Fruit fly (Drosophila melanogaster): Measurements from ENCODE around the gene Gbeta76C.

Gbeta76C gene

DNA sequence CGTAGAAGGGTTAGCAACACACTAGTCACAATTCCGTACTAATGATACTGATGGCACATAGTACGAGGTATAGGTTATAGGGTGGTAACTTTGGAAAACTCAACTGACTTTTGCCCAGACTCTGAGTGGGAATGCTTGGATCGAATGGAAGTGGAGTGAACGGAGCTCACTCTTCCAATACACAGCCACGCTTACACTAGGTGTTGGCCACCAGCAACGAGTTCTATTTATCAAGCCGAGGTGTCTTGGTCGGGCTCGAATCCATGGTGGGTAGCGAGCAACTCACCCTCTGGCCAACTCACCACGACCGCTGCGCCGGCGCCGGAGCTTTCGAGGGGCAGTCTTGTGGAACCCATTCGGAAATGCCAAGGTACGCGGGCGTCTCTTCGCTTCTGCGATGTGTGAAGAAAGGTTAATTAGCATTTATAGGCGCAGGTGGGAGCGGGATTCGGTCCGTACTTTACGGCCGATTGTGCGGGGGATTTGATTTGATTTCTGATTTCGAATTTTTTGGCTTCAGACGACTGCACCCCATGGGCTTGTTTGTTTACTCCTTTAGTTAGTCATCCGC lies 7.7 kb downstream of the Gbeta76C start, which contains the start of gene verm:
verm (minus strand) TSS at position 204 of the 571 bp plus-strand sequence.
- TF ChIP-seq Eip93F (GFP tag; optimal IDR thresholded peaks at IDR 0.05) (no peak), fkh (GFP tag; optimal IDR thresholded peaks at IDR 0.05) (no peak), eg (GFP tag; IDR thresholded peaks at IDR 0.05) (0 out of 3 replicates have a peak, but pooled peaks have one; percentile 27), CG7368 (GFP tag; optimal IDR thresholded peaks at IDR 0.05) (no peak), CG15336 (GFP tag; IDR thresholded peaks at IDR 0.05) (0 out of 2 replicates have a peak, but pooled peaks have one; percentile 17), CG6163 (GFP tag; IDR thresholded peaks at IDR 0.05) (0 out of 3 replicates have a peak, but pooled peaks have one; percentile 14), Ets21C (GFP tag; optimal IDR thresholded peaks at IDR 0.05) (no peak), Met (GFP tag; optimal IDR thresholded peaks at IDR 0.05) (no peak), CG1621 (tag; optimal IDR thresholded peaks at IDR 0.05) (peak; percentile 26), Eip78C (GFP tag) (peak; percentile 36), vri (GFP tag; optimal IDR thresholded peaks at IDR 0.05) (peak; percentile 24)

dm6 chr3L:19696073-19696960 lies 8.9 kb downstream of the Gbeta76C start:
- TF ChIP-seq fd59A (GFP tag; optimal IDR thresholded peaks at IDR 0.05) (no peak), Sox14 (GFP tag; optimal IDR thresholded peaks at IDR 0.05) (no peak), salr (GFP tag; optimal IDR thresholded peaks at IDR 0.05) (peak in 1 of 2 experiments; percentile 0), net (GFP tag; optimal IDR thresholded peaks at IDR 0.05) (peak; percentile 26), vri (GFP tag; optimal IDR thresholded peaks at IDR 0.05) (peak; percentile 83), CG11762 (GFP tag; optimal IDR thresholded peaks at IDR 0.05; ENCODE audit: insufficient read depth) (peak; percentile 32), lz (GFP tag; optimal IDR thresholded peaks at IDR 0.05) (peak; percentile 34), Sox15 (GFP tag; optimal IDR thresholded peaks at IDR 0.05) (peak; percentile 12), CG15336 (GFP tag; IDR thresholded peaks at IDR 0.05) (no peak), CG34406 (GFP tag; optimal IDR thresholded peaks at IDR 0.05) (peak; percentile 43), CG1621 (tag; optimal IDR thresholded peaks at IDR 0.05) (peak; percentile 17), CG8632 (GFP tag; optimal IDR thresholded peaks at IDR 0.05) (peak; percentile 48), achi (GFP tag; optimal IDR thresholded peaks at IDR 0.05) (peak; percentile 19), Eip78C (GFP tag) (peak; percentile 93), Hr39 (GFP tag; optimal IDR thresholded peaks at IDR 0.05) (peak; percentile 45), esn (GFP tag; optimal IDR thresholded peaks at IDR 0.05) (peak; percentile 68), svp (GFP tag) (peak; percentile 80), ss (GFP tag; optimal IDR thresholded peaks at IDR 0.05) (peak; percentile 37 to 50), CG6854 (GFP tag; optimal IDR thresholded peaks at IDR 0.05) (peak; percentile 66), cyc (GFP tag; optimal IDR thresholded peaks at IDR 0.05) (peak; percentile 42), Hr4 (GFP tag; optimal IDR thresholded peaks at IDR 0.05) (peak; percentile 10), CG9139 (GFP tag; optimal IDR thresholded peaks at IDR 0.05) (peak; percentile 34), CG7368 (GFP tag; optimal IDR thresholded peaks at IDR 0.05) (no peak), Ets21C (GFP tag; optimal IDR thresholded peaks at IDR 0.05) (peak; percentile 42), Sox102F (GFP tag; optimal IDR thresholded peaks at IDR 0.05) (no peak), Smox (GFP tag; optimal IDR thresholded peaks at IDR 0.05) (peak; percentile 45), CG8319 (GFP tag; optimal IDR thresholded peaks at IDR 0.05) (peak; percentile 25), Ets96B (tag; optimal IDR thresholded peaks at IDR 0.05) (peak; percentile 33), acj6 (GFP tag; optimal IDR thresholded peaks at IDR 0.05) (peak; percentile 52), dsx (GFP tag; optimal IDR thresholded peaks at IDR 0.05; ENCODE audit: poor library complexity, severe bottlenecking) (peak; percentile 3), CG32006 (GFP tag; optimal IDR thresholded peaks at IDR 0.05) (peak; percentile 29), Eip75B (GFP tag; optimal IDR thresholded peaks at IDR 0.05) (no peak), Gug (GFP tag; IDR thresholded peaks at IDR 0.05) (no peak), topi (GFP tag; optimal IDR thresholded peaks at IDR 0.05) (peak; percentile 65), CG3032 (tag; optimal IDR thresholded peaks at IDR 0.05) (no peak), CG10669 (GFP tag; optimal IDR thresholded peaks at IDR 0.05) (peak; percentile 37), CG3919 (GFP tag; optimal IDR thresholded peaks at IDR 0.05) (peak; percentile 36), dac (GFP tag; optimal IDR thresholded peaks at IDR 0.05) (no peak), pdm3 (GFP tag; optimal IDR thresholded peaks at IDR 0.05) (peak; percentile 43), OdsH (GFP tag; optimal IDR thresholded peaks at IDR 0.05) (peak; percentile 49), Met (GFP tag; optimal IDR thresholded peaks at IDR 0.05) (peak; percentile 60), CG10631 (GFP tag; optimal IDR thresholded peaks at IDR 0.05) (peak; percentile 50)
